Fruit fly (Drosophila melanogaster) whole organism, wandering third instar larva: ENCODE results near the gene CG33721.
A peak's percentile ranks its signal among the peaks of the same experiment; 100 is the strongest.

Experiments used
- Abd-B ChIP-seq: fragments of >200 bp; optimal IDR thresholded peaks from 2 replicates; lab custom pipeline; 2017; ENCODE audit warnings: missing biosample characterization, missing genetic modification characterization
- CG32264 ChIP-seq: fragments of 200-800 bp; sonication (Bioruptor generic); optimal IDR thresholded peaks from 2 replicates; lab custom pipeline; 2016; ENCODE audit warnings: missing biosample characterization, missing genetic modification characterization
- CG9705 ChIP-seq: fragments of 200-800 bp; sonication (Bioruptor generic); optimal IDR thresholded peaks from 2 replicates; lab custom pipeline; 2018; ENCODE audit warnings: missing biosample characterization, mild to moderate bottlenecking, missing genetic modification characterization
- Dfd ChIP-seq: fragments of >200 bp; optimal IDR thresholded peaks from 2 replicates; lab custom pipeline; 2017; ENCODE audit warnings: missing biosample characterization, missing genetic modification characterization
- Dif ChIP-seq: fragments of 200-275, 200-300 bp; sonication (Bioruptor generic); optimal IDR thresholded peaks from 2 replicates; lab custom pipeline; 2018; ENCODE audit warnings: missing biosample characterization, missing genetic modification characterization; ENCODE audit not compliant: partially characterized antibody
- GATAd ChIP-seq: sonication (Bioruptor generic); optimal IDR thresholded peaks from 2 replicates; lab custom pipeline; 2016; ENCODE audit warnings: missing biosample characterization, missing genetic modification characterization
- HLH106 ChIP-seq: fragments of 200-800 bp; optimal IDR thresholded peaks from 3 replicates; lab custom pipeline; 2019; ENCODE audit warnings: missing biosample characterization, mild to moderate bottlenecking, missing genetic modification characterization, moderate library complexity
- Hnf4 ChIP-seq: fragments of 200-800 bp; sonication (Bioruptor generic); optimal IDR thresholded peaks from 2 replicates; lab custom pipeline; 2016; ENCODE audit warnings: missing biosample characterization, mild to moderate bottlenecking, missing genetic modification characterization
- Jra ChIP-seq: sonication (Bioruptor generic); optimal IDR thresholded peaks from 2 replicates; lab custom pipeline; 2016; ENCODE audit warnings: missing biosample characterization, missing genetic modification characterization
- Mio ChIP-seq: sonication (Bioruptor generic); optimal IDR thresholded peaks from 2 replicates; lab custom pipeline; 2016; ENCODE audit warnings: missing biosample characterization, missing genetic modification characterization
- Myc ChIP-seq: fragments of >200 bp; optimal IDR thresholded peaks from 2 replicates; lab custom pipeline; 2017
- OdsH ChIP-seq: fragments of 200-800 bp; sonication (Bioruptor generic); optimal IDR thresholded peaks from 2 replicates; lab custom pipeline; 2016; ENCODE audit warnings: missing biosample characterization, mild to moderate bottlenecking, missing genetic modification characterization
- Rel ChIP-seq, 2 experiments: fragments of 200-800 bp; sonication (Bioruptor generic) in 1 of 2; optimal IDR thresholded peaks; 2 replicates in 1 of 2; 3 replicates in 1 of 2; lab custom pipeline; 2016 to 2019; ENCODE audit warnings: mild to moderate bottlenecking in 2 of 2, missing biosample characterization in 2 of 2, missing genetic modification characterization in 2 of 2, moderate library complexity in 1 of 2
- Sp1 ChIP-seq: fragments of 200-800 bp; sonication (Bioruptor generic); optimal IDR thresholded peaks from 3 replicates; lab custom pipeline; 2019; ENCODE audit warnings: missing biosample characterization, mild to moderate bottlenecking, missing genetic modification characterization, moderate library complexity
- Vsx2 ChIP-seq: fragments of 200-300, 225-300 bp; sonication (Bioruptor generic); optimal IDR thresholded peaks from 2 replicates; lab custom pipeline; 2018; ENCODE audit warnings: missing biosample characterization, missing genetic modification characterization; ENCODE audit not compliant: partially characterized antibody
- br ChIP-seq: fragments of 200-800 bp; sonication (Bioruptor generic); optimal IDR thresholded peaks from 2 replicates; lab custom pipeline; 2016; ENCODE audit warnings: missing biosample characterization, missing genetic modification characterization
- dl ChIP-seq, 2 experiments: fragments of 175-275, 200-275 bp in 1 of 2; fragments of 200-275 bp in 1 of 2; sonication (Bioruptor generic); optimal IDR thresholded peaks; lab custom pipeline; 2018; ENCODE audit warnings: mild to moderate bottlenecking in 2 of 2, missing biosample characterization in 2 of 2, missing genetic modification characterization in 2 of 2, moderate library complexity in 2 of 2; ENCODE audit not compliant: partially characterized antibody in 2 of 2, insufficient read depth in 1 of 2
- dsf ChIP-seq: sonication (Bioruptor generic); optimal IDR thresholded peaks from 2 replicates; lab custom pipeline; 2016; ENCODE audit warnings: missing biosample characterization, missing genetic modification characterization, borderline replicate concordance
- ey ChIP-seq: fragments of 200-800 bp; sonication (Bioruptor generic); optimal IDR thresholded peaks from 2 replicates; lab custom pipeline; 2016; ENCODE audit warnings: missing biosample characterization, missing genetic modification characterization
- foxo ChIP-seq, 2 experiments: fragments of 200-800 bp; sonication (Bioruptor generic); optimal IDR thresholded peaks; 2 replicates in 1 of 2; 3 replicates in 1 of 2; lab custom pipeline; 2016 to 2017; ENCODE audit warnings: missing biosample characterization in 2 of 2, missing genetic modification characterization in 2 of 2
- h ChIP-seq: fragments of 200-800 bp; sonication (Bioruptor generic); optimal IDR thresholded peaks from 3 replicates; lab custom pipeline; 2016; ENCODE audit warnings: missing biosample characterization, mild to moderate bottlenecking, missing genetic modification characterization
- lola ChIP-seq: fragments of >200 bp; optimal IDR thresholded peaks from 2 replicates; lab custom pipeline; 2017; ENCODE audit warnings: missing biosample characterization, missing genetic modification characterization
- psq ChIP-seq: fragments of 200-800 bp; sonication (Bioruptor generic); optimal IDR thresholded peaks from 3 replicates; lab custom pipeline; 2017; ENCODE audit warnings: missing biosample characterization, mild to moderate bottlenecking, missing genetic modification characterization, moderate library complexity
- rgr ChIP-seq: fragments of 200-800 bp; sonication (Bioruptor generic); optimal IDR thresholded peaks from 3 replicates; lab custom pipeline; 2016; ENCODE audit warnings: missing biosample characterization, mild to moderate bottlenecking, missing genetic modification characterization
- sage ChIP-seq: fragments of 200-800 bp; sonication (Bioruptor generic); optimal IDR thresholded peaks from 2 replicates; lab custom pipeline; 2016; ENCODE audit warnings: missing biosample characterization, mild to moderate bottlenecking, missing genetic modification characterization
- sv ChIP-seq: fragments of 200-800 bp; sonication (Bioruptor generic); optimal IDR thresholded peaks from 3 replicates; lab custom pipeline; 2016; ENCODE audit warnings: missing biosample characterization, missing genetic modification characterization
- tai ChIP-seq: sonication (Bioruptor generic); optimal IDR thresholded peaks from 2 replicates; lab custom pipeline; 2016; ENCODE audit warnings: missing biosample characterization, missing genetic modification characterization
- usp ChIP-seq: fragments of >200 bp; optimal IDR thresholded peaks from 2 replicates; lab custom pipeline; 2017; ENCODE audit warnings: missing biosample characterization, missing genetic modification characterization
- woc ChIP-seq: sonication (Bioruptor generic); optimal IDR thresholded peaks from 2 replicates; lab custom pipeline; 2016; ENCODE audit warnings: missing biosample characterization, mild to moderate bottlenecking, missing genetic modification characterization

CG33721 gene

DNA sequence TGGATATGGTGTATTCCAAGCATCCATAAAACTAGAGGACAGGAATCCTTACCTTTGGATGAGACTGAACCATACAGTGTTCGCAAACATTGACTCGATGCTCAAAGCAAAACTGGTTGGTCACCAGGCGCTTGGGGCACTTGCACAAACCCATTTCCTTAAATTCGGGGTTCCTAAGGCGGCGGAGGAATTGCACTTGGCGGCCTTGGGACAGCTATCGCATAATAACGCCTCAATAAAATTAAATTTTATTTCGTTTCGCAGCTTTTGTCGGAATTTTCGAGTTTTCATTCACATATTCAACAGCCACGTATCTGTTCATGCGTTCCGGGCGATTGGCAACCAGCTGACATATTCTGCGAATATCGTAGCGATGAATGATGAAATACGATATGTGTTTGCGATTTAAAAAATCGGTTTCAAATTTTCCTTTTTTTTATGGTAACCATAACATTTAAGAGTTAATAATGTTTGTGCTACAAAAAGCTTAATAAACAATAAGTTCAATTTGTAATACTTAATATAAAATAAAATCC, 34.9 kb downstream of the CG33721 start, which contains the start of gene CG5382:
Gene CG5382, minus strand, starts transcription at position 324 of the 536 bp plus-strand sequence.
- no peak for TF ChIP-seq Sp1 (GFP tag; lab: Kevin White, UChicago)
- TF ChIP-seq sage (GFP tag; lab: Kevin White, UChicago): peak; percentile 39
- no peak for TF ChIP-seq sv
- no peak for TF ChIP-seq woc (GFP tag; lab: Kevin White, UChicago)
- TF ChIP-seq tai (GFP tag; lab: Kevin White, UChicago): no peak
- no peak for TF ChIP-seq dl (GFP tag; optimal IDR thresholded peaks at IDR 0.05; lab: Kevin White, UChicago; ENCODE audit: insufficient read depth in 1 of 2, partially characterized antibody in 2 of 2)
- no peak for TF ChIP-seq HLH106 (tag; lab: Kevin White, UChicago)
- peak; percentile 48 for TF ChIP-seq Myc (lab: Kevin White, UChicago)
- peak; percentile 85 for TF ChIP-seq Dif (GFP tag; lab: Kevin White, UChicago)
- no peak for TF ChIP-seq GATAd (GFP tag; lab: Kevin White, UChicago)
- TF ChIP-seq Vsx2 (GFP tag; lab: Kevin White, UChicago): peak; percentile 97
- TF ChIP-seq dsf: no peak
- TF ChIP-seq usp (GFP tag; lab: Kevin White, UChicago): no peak
- TF ChIP-seq Abd-B (GFP tag; lab: Kevin White, UChicago): no peak
- TF ChIP-seq psq (GFP tag; lab: Kevin White, UChicago): no peak
- no peak for TF ChIP-seq Dfd (GFP tag; lab: Kevin White, UChicago)
- TF ChIP-seq, all 38 proteins: peak for 4

dm6 chr3R:22367126-22368076, 36.5 kb downstream of the CG33721 start, which contains the start of the genes Polr3F and PyK:
Gene Polr3F, minus strand, starts transcription at chr3R:22367373.
Gene PyK, plus strand, starts transcription at chr3R:22367536.
- TF ChIP-seq sage (GFP tag; lab: Kevin White, UChicago) (no peak), GATAd (GFP tag; lab: Kevin White, UChicago) (no peak), h (GFP tag; lab: Kevin White, UChicago) (peak; percentile 46), Rel (GFP tag; optimal IDR thresholded peaks at IDR 0.05; lab: Kevin White, UChicago) (no peak), Rel (tag; optimal IDR thresholded peaks at IDR 0.05; lab: Kevin White, UChicago) (peak; percentile 10), usp (GFP tag; lab: Kevin White, UChicago) (no peak), Dfd (GFP tag; lab: Kevin White, UChicago) (no peak), CG9705 (peak; percentile 12), Sp1 (GFP tag; lab: Kevin White, UChicago) (peak; percentile 31), Jra (peak; percentile 19), br (GFP tag; lab: Kevin White, UChicago) (no peak), foxo (GFP tag; optimal IDR thresholded peaks at IDR 0.05; lab: Kevin White, UChicago) (peak in 1 of 2 experiments; percentile 42), HLH106 (tag; lab: Kevin White, UChicago) (peak; percentile 28), OdsH (GFP tag; lab: Kevin White, UChicago) (peak; percentile 14), lola (GFP tag; lab: Kevin White, UChicago) (no peak), Myc (lab: Kevin White, UChicago) (peak; percentile 0), ey (GFP tag; lab: Kevin White, UChicago) (peak; percentile 28), dsf (peak; percentile 53), sv (peak; percentile 50), rgr (GFP tag; lab: Kevin White, UChicago) (peak; percentile 8), Hnf4 (GFP tag; lab: Kevin White, UChicago) (peak; percentile 37)

dm6 chr3R:22368077-22368776, 37.4 kb downstream of the CG33721 start:
- TF ChIP-seq OdsH (GFP tag; lab: Kevin White, UChicago) (no peak), sv (no peak), Mio (GFP tag; lab: Kevin White, UChicago) (no peak), HLH106 (tag; lab: Kevin White, UChicago) (no peak), CG32264 (GFP tag; lab: Kevin White, UChicago) (no peak)
- TF ChIP-seq, all 38 proteins: peak for 0
